Worm (Caenorhabditis elegans): ENCODE data around the gene C40H1.7.

ce11 chrIII:9340025-9340424, 15.2 kb downstream of the C40H1.7 start:
- TF ChIP-seq W03F9.2 (tag; optimal IDR thresholded peaks at IDR 0.05) (no peak), him-1 (tag; optimal IDR thresholded peaks at IDR 0.05) (no peak)

Measured in whole organism, L4/young adult.